Fruit fly (Drosophila melanogaster): ENCODE results near the gene CG43084.

DNA sequence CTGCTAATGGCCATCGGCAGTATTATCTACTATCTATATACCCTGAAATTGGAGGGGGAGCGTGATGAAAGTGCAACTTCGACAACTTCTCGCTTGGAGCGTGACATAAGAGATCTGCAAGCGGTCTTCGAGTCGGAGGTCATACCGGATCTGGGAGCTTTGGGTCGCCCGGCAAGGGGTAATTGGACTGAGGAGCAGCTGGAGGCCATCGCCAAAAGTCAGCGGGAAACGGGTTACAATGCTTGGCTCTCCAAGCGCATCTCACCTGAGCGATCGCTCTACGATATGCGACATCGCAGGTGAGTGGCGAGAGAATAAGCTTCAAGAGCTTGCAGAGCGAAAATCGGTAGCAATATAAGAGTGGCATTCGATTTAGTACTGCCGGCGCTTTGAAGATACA is 33.4 kb downstream of the CG43084 start:
- TF ChIP-seq CG8301 (tag; optimal IDR thresholded peaks at IDR 0.05) (no peak), CG34367 (tag; optimal IDR thresholded peaks at IDR 0.05) (no peak), CG12605 (GFP tag; IDR thresholded peaks at IDR 0.05) (no peak), EcR (GFP tag; optimal IDR thresholded peaks at IDR 0.05) (no peak), Snoo (tag; optimal IDR thresholded peaks at IDR 0.05) (no peak), CG15710 (tag; optimal IDR thresholded peaks at IDR 0.05) (no peak), fd96Ca (GFP tag; IDR thresholded peaks at IDR 0.05) (no peak), Pif1A (GFP tag; optimal IDR thresholded peaks at IDR 0.05) (no peak), CG32121 (GFP tag; IDR thresholded peaks at IDR 0.05) (no peak), CG13204 (GFP tag; optimal IDR thresholded peaks at IDR 0.05) (peak; percentile 51), CG8159 (tag; optimal IDR thresholded peaks at IDR 0.05) (no peak), gl (tag; optimal IDR thresholded peaks at IDR 0.05) (no peak), CG4496 (GFP tag; IDR thresholded peaks at IDR 0.05) (no peak), Ets98B (GFP tag; IDR thresholded peaks at IDR 0.05) (no peak)

Data from whole organism, pupa.